Fruit fly (Drosophila melanogaster) whole organism: ENCODE results near the gene Duox.

ENCODE experiments used
- CG8478 ChIP-seq: fragments of >200 bp; optimal IDR thresholded peaks from 2 replicates; lab custom pipeline; 2018; ENCODE audit warnings: inconsistent platforms
- EcR ChIP-seq, 2 experiments: fragments of >200 bp; optimal IDR thresholded peaks; 2 replicates each; lab custom pipeline; 2017; ENCODE audit warnings: missing biosample characterization in 2 of 2, missing genetic modification characterization in 2 of 2, missing genetic modification reagents in 2 of 2
- pan ChIP-seq: fragments of >200 bp; optimal IDR thresholded peaks from 2 replicates; lab custom pipeline; 2017
- psq ChIP-seq: fragments of >200 bp; optimal IDR thresholded peaks from 2 replicates; lab custom pipeline; 2017
- usp ChIP-seq: fragments of >200 bp; optimal IDR thresholded peaks from 2 replicates; lab custom pipeline; 2017; ENCODE audit warnings: missing biosample characterization, missing genetic modification characterization, mixed read lengths

- TF ChIP-seq EcR (GFP tag; optimal IDR thresholded peaks at IDR 0.05; lab: Kevin White, UChicago): no peak
- TF ChIP-seq pan: no peak
- TF ChIP-seq psq: no peak
- TF ChIP-seq usp (GFP tag; lab: Kevin White, UChicago): no peak
- no peak for TF ChIP-seq CG8478 (lab: Kevin White, UChicago)
These were observed 34.6 kb upstream of the Duox start for dm6 chr2L:2864601-2865000.
